Worm (Caenorhabditis elegans) whole organism, mixed stage, embryonic: ENCODE results near the gene F18A1.7.

Experiments used
- ces-1 ChIP-seq: fragments of 150-350 bp; optimal IDR thresholded peaks from 2 replicates; lab custom pipeline; 2014; ENCODE audit warnings: missing biosample characterization, missing genetic modification reagents, missing genetic modification characterization
- elt-1 ChIP-seq: sonication (generic microtip); optimal IDR thresholded peaks from 2 replicates; lab custom pipeline; 2017; ENCODE audit warnings: missing genetic modification characterization, mild to moderate bottlenecking, missing compliant biosample characterization, antibody characterized with exemption, moderate library complexity, borderline replicate concordance; ENCODE audit not compliant: insufficient read depth
- elt-3 ChIP-seq: fragments of 150-350 bp; optimal IDR thresholded peaks from 2 replicates; lab custom pipeline; 2014; ENCODE audit warnings: missing biosample characterization, missing genetic modification characterization
- lin-13 ChIP-seq: fragments of 150-350 bp; optimal IDR thresholded peaks from 2 replicates; lab custom pipeline; 2014; ENCODE audit warnings: missing biosample characterization, missing genetic modification characterization
- nhr-28 ChIP-seq: fragments of 150-350 bp; optimal IDR thresholded peaks from 2 replicates; lab custom pipeline; 2014; ENCODE audit warnings: missing biosample characterization, missing genetic modification characterization
- snpc-4 ChIP-seq: fragments of 150-350 bp; optimal IDR thresholded peaks from 2 replicates; lab custom pipeline; 2014; ENCODE audit warnings: missing biosample characterization, missing genetic modification characterization

- TF ChIP-seq elt-3 (no peak), nhr-28 (no peak), ces-1 (GFP tag; lab: Kevin White, UChicago) (no peak), snpc-4 (tag; lab: Kevin White, UChicago) (no peak), elt-1 (tag; lab: Kevin White, UChicago) (no peak), lin-13 (no peak)
Measured at ce11 chrII:7628640-7629039, 34.9 kb downstream of the F18A1.7 start.
